Fruit fly (Drosophila melanogaster) whole organism, embryonic: ENCODE measurements around the gene CG12438.

Source experiments
- Adf1 ChIP-seq: fragments of 200-800 bp; sonication (Bioruptor generic); IDR thresholded peaks from 2 replicates; pipeline ENCODE4 v1.3.6; 2022; ENCODE audit warnings: missing biosample characterization, missing genetic modification characterization
- BEAF-32 ChIP-seq: fragments of 200-800 bp; sonication (Bioruptor generic); optimal IDR thresholded peaks from 3 replicates; lab custom pipeline; 2017; ENCODE audit warnings: missing biosample characterization, missing genetic modification characterization, mild to moderate bottlenecking, moderate library complexity, missing genetic modification reagents
- CG1024 ChIP-seq: fragments of 200-800 bp; sonication (Bioruptor generic); IDR thresholded peaks from 2 replicates; pipeline ENCODE4 v1.3.6; 2022; ENCODE audit warnings: missing biosample characterization, missing genetic modification characterization
- CG10267 ChIP-seq: fragments of 200-800 bp; sonication (Bioruptor generic); optimal IDR thresholded peaks from 2 replicates; lab custom pipeline; 2018; ENCODE audit warnings: missing biosample characterization, mild to moderate bottlenecking, missing genetic modification characterization, moderate library complexity
- CG10366 ChIP-seq: fragments of 200-800 bp; sonication (Bioruptor generic); IDR thresholded peaks from 2 replicates; pipeline ENCODE4 v1.3.6; 2022; ENCODE audit warnings: missing biosample characterization, missing genetic modification characterization
- CG10462 ChIP-seq: fragments of 200-800 bp; sonication (Bioruptor generic); optimal IDR thresholded peaks from 2 replicates; lab custom pipeline; 2016; ENCODE audit warnings: missing biosample characterization, missing genetic modification characterization
- CG11504 ChIP-seq: fragments of 200-800 bp; sonication (Bioruptor generic); optimal IDR thresholded peaks from 3 replicates; lab custom pipeline; 2019; ENCODE audit warnings: missing biosample characterization, mild to moderate bottlenecking, missing genetic modification characterization, moderate library complexity
- CG15601 ChIP-seq: fragments of 200-800 bp; sonication (Bioruptor generic); optimal IDR thresholded peaks from 3 replicates; lab custom pipeline; 2019; ENCODE audit warnings: missing biosample characterization, mild to moderate bottlenecking, missing genetic modification characterization, moderate library complexity
- CG17186 ChIP-seq: fragments of 200-800 bp; sonication (Bioruptor generic); optimal IDR thresholded peaks from 3 replicates; lab custom pipeline; 2017; ENCODE audit warnings: missing biosample characterization, missing genetic modification reagents, missing genetic modification characterization
- CG2116 ChIP-seq: fragments of 200-800 bp; sonication (Bioruptor generic); optimal IDR thresholded peaks from 3 replicates; lab custom pipeline; 2018; ENCODE audit warnings: missing biosample characterization, mild to moderate bottlenecking, missing genetic modification characterization
- CG2129 ChIP-seq: fragments of 200-800 bp; sonication (Bioruptor generic); IDR thresholded peaks from 2 replicates; pipeline ENCODE4 v1.3.6; 2022; ENCODE audit warnings: missing biosample characterization, missing genetic modification characterization; ENCODE audit not compliant: partially characterized antibody
- CG34376 ChIP-seq: fragments of 200-800 bp; sonication (Bioruptor generic); optimal IDR thresholded peaks from 2 replicates; lab custom pipeline; 2018; ENCODE audit warnings: missing biosample characterization, mild to moderate bottlenecking, missing genetic modification characterization
- CG3847 ChIP-seq: fragments of 200-800 bp; sonication (Bioruptor generic); IDR thresholded peaks from 2 replicates; pipeline ENCODE4 v1.3.6; 2022; ENCODE audit warnings: missing biosample characterization, missing genetic modification characterization
- CG4360 ChIP-seq: fragments of 200-800 bp; sonication (Bioruptor generic); IDR thresholded peaks from 2 replicates; pipeline ENCODE4 v1.3.6; 2022; ENCODE audit warnings: missing biosample characterization, missing genetic modification characterization
- CG4424 ChIP-seq: fragments of 200-800 bp; sonication (Bioruptor generic); optimal IDR thresholded peaks from 3 replicates; lab custom pipeline; 2016; ENCODE audit warnings: missing biosample characterization, missing genetic modification characterization
- CG9797 ChIP-seq: fragments of 200-800 bp; sonication (Bioruptor generic); optimal IDR thresholded peaks from 3 replicates; lab custom pipeline; 2018; ENCODE audit warnings: missing biosample characterization, mild to moderate bottlenecking, missing genetic modification characterization
- CoRest ChIP-seq: fragments of 200-800 bp; sonication (Bioruptor generic); optimal IDR thresholded peaks from 3 replicates; lab custom pipeline; 2018; ENCODE audit warnings: missing biosample characterization, mild to moderate bottlenecking, missing genetic modification characterization, moderate library complexity
- E2f2 ChIP-seq: fragments of 200-800 bp; sonication (Bioruptor generic); IDR thresholded peaks from 2 replicates; pipeline ENCODE4 v1.3.6; 2022; ENCODE audit warnings: missing biosample characterization, missing genetic modification characterization
- Ets65A ChIP-seq: fragments of 200-800 bp; sonication (Bioruptor generic); peaks from one replicate; lab custom pipeline; 2016; ENCODE audit warnings: missing biosample characterization, missing genetic modification characterization
- Fer2 ChIP-seq: fragments of 200-800 bp; sonication (Bioruptor generic); optimal IDR thresholded peaks from 2 replicates; lab custom pipeline; 2018; ENCODE audit warnings: missing biosample characterization, mild to moderate bottlenecking, missing genetic modification characterization, moderate library complexity
- GATAe ChIP-seq: fragments of 200-800 bp; sonication (Bioruptor generic); conservative IDR thresholded peaks from 2 replicates; pipeline ENCODE4 v1.3.6; 2022; ENCODE audit warnings: missing biosample characterization, missing genetic modification characterization
- HHEX ChIP-seq: fragments of 200-800 bp; sonication (Bioruptor generic); optimal IDR thresholded peaks from 3 replicates; lab custom pipeline; 2017; ENCODE audit warnings: missing biosample characterization, mild to moderate bottlenecking, missing genetic modification characterization, missing genetic modification reagents
- Hmr ChIP-seq: fragments of 200-800 bp; sonication (Bioruptor generic); optimal IDR thresholded peaks from 3 replicates; lab custom pipeline; 2017; ENCODE audit warnings: mild to moderate bottlenecking, missing biosample characterization, missing genetic modification reagents, missing genetic modification characterization
- Sry-β ChIP-seq: fragments of 200-800 bp; sonication (Bioruptor generic); optimal IDR thresholded peaks from 2 replicates; lab custom pipeline; 2018; ENCODE audit warnings: missing biosample characterization, mild to moderate bottlenecking, missing genetic modification characterization, moderate library complexity
- Stat92E ChIP-seq, 3 experiments: fragments of >200 bp in 2 of 3; fragments of 200-800 bp in 1 of 3; sonication (Bioruptor generic) in 1 of 3; optimal IDR thresholded peaks; 2 replicates each; lab custom pipeline; 2017 to 2019; ENCODE audit warnings: missing biosample characterization in 3 of 3, missing genetic modification characterization in 3 of 3, mild to moderate bottlenecking in 1 of 3, moderate library complexity in 1 of 3
- abd-A ChIP-seq: fragments of 200-800 bp; sonication (Bioruptor generic); optimal IDR thresholded peaks from 3 replicates; lab custom pipeline; 2019; ENCODE audit warnings: missing biosample characterization, mild to moderate bottlenecking, missing genetic modification characterization, moderate library complexity
- amos ChIP-seq: fragments of 200-800 bp; sonication (Bioruptor generic); IDR thresholded peaks from 2 replicates; pipeline ENCODE4 v1.3.6; 2022; ENCODE audit warnings: missing biosample characterization, missing genetic modification characterization; ENCODE audit not compliant: partially characterized antibody
- cad ChIP-seq: fragments of >200 bp; optimal IDR thresholded peaks from 2 replicates; lab custom pipeline; 2017; ENCODE audit warnings: missing biosample characterization, missing genetic modification characterization
- ci ChIP-seq: fragments of 200-800 bp; sonication (Bioruptor generic); IDR thresholded peaks from 3 replicates; pipeline ENCODE4 v1.3.6; 2022; ENCODE audit warnings: missing biosample characterization, missing genetic modification characterization
- ems ChIP-seq: fragments of 200-800 bp; sonication (Bioruptor generic); optimal IDR thresholded peaks from 3 replicates; lab custom pipeline; 2016; ENCODE audit warnings: missing biosample characterization, missing genetic modification characterization
- en ChIP-seq: fragments of 200-800 bp; sonication (Bioruptor generic); optimal IDR thresholded peaks from 2 replicates; lab custom pipeline; 2016; ENCODE audit warnings: missing biosample characterization, missing genetic modification characterization
- esg ChIP-seq: fragments of 200-800 bp; sonication (Bioruptor generic); conservative IDR thresholded peaks from 2 replicates; pipeline ENCODE4 v1.3.6; 2022; ENCODE audit warnings: missing biosample characterization, missing genetic modification characterization
- exex ChIP-seq: fragments of 200-800 bp; sonication (Bioruptor generic); optimal IDR thresholded peaks from 4 replicates; lab custom pipeline; 2018; ENCODE audit warnings: missing biosample characterization, mild to moderate bottlenecking, missing genetic modification characterization, moderate library complexity
- gfzf ChIP-seq: fragments of 200-800 bp; sonication (Bioruptor generic); optimal IDR thresholded peaks from 2 replicates; lab custom pipeline; 2016; ENCODE audit warnings: missing biosample characterization, mild to moderate bottlenecking, missing genetic modification characterization, moderate library complexity
- grau ChIP-seq: fragments of 200-800 bp; optimal IDR thresholded peaks from 3 replicates; lab custom pipeline; 2019; ENCODE audit warnings: missing biosample characterization, mild to moderate bottlenecking, missing genetic modification characterization, moderate library complexity
- insv ChIP-seq, 2 experiments: fragments of 200-800 bp; sonication (Bioruptor generic); optimal IDR thresholded peaks; 3 replicates each; lab custom pipeline; 2016 to 2018; ENCODE audit warnings: missing biosample characterization in 2 of 2, missing genetic modification characterization in 2 of 2
- inv ChIP-seq: fragments of 200-800 bp; sonication (Bioruptor generic); IDR thresholded peaks from 2 replicates; pipeline ENCODE4 v1.3.6; 2022; ENCODE audit warnings: missing biosample characterization, missing genetic modification characterization; ENCODE audit not compliant: partially characterized antibody
- odd ChIP-seq: fragments of 200-800 bp; sonication (Bioruptor generic); optimal IDR thresholded peaks from 2 replicates; lab custom pipeline; 2017; ENCODE audit warnings: missing biosample characterization, mild to moderate bottlenecking, missing genetic modification characterization
- org-1 ChIP-seq: fragments of 200-800 bp; sonication (Bioruptor generic); optimal IDR thresholded peaks from 2 replicates; lab custom pipeline; 2017; ENCODE audit warnings: missing biosample characterization, missing genetic modification characterization
- pan ChIP-seq, 4 experiments: fragments of >200 bp in 3 of 4; fragments of 200-800 bp in 1 of 4; sonication (Bioruptor generic) in 1 of 4; optimal IDR thresholded peaks in 3 of 4; IDR thresholded peaks in 1 of 4; 2 replicates each; pipeline versions ENCODE4 v1.3.6 to Lab custom; 2017 to 2022; ENCODE audit warnings: missing biosample characterization in 2 of 4, missing genetic modification characterization in 2 of 4, mixed read lengths in 1 of 4
- pho ChIP-seq: fragments of 200-800 bp; sonication (Bioruptor generic); optimal IDR thresholded peaks from 2 replicates; lab custom pipeline; 2016; ENCODE audit warnings: missing biosample characterization, missing genetic modification characterization
- pita ChIP-seq: fragments of 200-800 bp; sonication (Bioruptor generic); optimal IDR thresholded peaks from 2 replicates; lab custom pipeline; 2017; ENCODE audit warnings: missing biosample characterization, mild to moderate bottlenecking, missing genetic modification characterization
- pzg ChIP-seq: fragments of 200-800 bp; sonication (Bioruptor generic); optimal IDR thresholded peaks from 3 replicates; lab custom pipeline; 2018; ENCODE audit warnings: missing biosample characterization, mild to moderate bottlenecking, missing genetic modification characterization, moderate library complexity
- row ChIP-seq: fragments of 200-800 bp; sonication (Bioruptor generic); IDR thresholded peaks from 3 replicates; pipeline ENCODE4 v1.3.6; 2022; ENCODE audit warnings: missing biosample characterization, missing genetic modification characterization
- slbo ChIP-seq: fragments of 200-800 bp; sonication (Bioruptor generic); IDR thresholded peaks from 2 replicates; pipeline ENCODE4 v1.3.6; 2022; ENCODE audit warnings: missing biosample characterization, missing genetic modification characterization
- sug ChIP-seq: fragments of 200-800 bp; optimal IDR thresholded peaks from 2 replicates; lab custom pipeline; 2019; ENCODE audit warnings: missing biosample characterization, mild to moderate bottlenecking, missing genetic modification characterization, moderate library complexity
- trem ChIP-seq: fragments of 200-800 bp; optimal IDR thresholded peaks from 3 replicates; lab custom pipeline; 2019; ENCODE audit warnings: missing biosample characterization, mild to moderate bottlenecking, missing genetic modification characterization, moderate library complexity
- vvl ChIP-seq: fragments of 200-800 bp; sonication (Bioruptor generic); IDR thresholded peaks from 2 replicates; pipeline ENCODE4 v1.3.6; 2022; ENCODE audit warnings: missing biosample characterization, missing genetic modification characterization
- yki ChIP-seq: fragments of >200 bp; optimal IDR thresholded peaks from 3 replicates; lab custom pipeline; 2018

The CG12438 gene

DNA sequence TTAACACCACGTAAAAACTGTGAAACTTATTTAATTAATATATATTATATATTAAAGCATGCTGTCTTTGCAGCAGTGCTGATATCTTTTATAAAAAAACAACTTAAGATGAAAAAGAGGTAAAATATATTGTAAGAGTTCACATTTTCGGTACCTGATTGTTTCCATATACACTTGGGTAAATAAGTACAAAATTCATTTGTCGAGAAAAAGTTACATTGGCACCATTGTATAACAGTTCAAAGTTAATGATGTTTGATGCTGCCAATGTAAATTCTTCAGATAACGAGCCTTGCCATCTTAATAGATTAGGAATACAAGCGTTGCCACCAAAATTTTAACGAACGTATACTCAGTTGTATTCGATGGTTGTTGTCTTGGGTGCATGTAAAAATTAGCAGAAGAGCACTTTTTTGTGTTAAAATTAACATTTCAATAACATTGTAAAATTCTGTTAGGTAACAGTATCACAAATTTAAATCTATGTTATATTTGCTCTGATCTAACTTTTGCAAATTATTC is 11.3 kb upstream of the CG12438 start (continued):
- peak; percentile 28; the same call in 1 of the 2 replicates for TF ChIP-seq amos (GFP tag; lab: Robert Waterston, UW)
- peak; percentile 8 for TF ChIP-seq CG11504 (tag; lab: Kevin White, UChicago)
- TF ChIP-seq esg (GFP tag; lab: Robert Waterston, UW): no peak
- peak; percentile 43 for TF ChIP-seq CG17186 (GFP tag; lab: Kevin White, UChicago)
- TF ChIP-seq CG2129 (GFP tag; lab: Robert Waterston, UW): no peak
- peak; percentile 1 for TF ChIP-seq grau (tag; lab: Kevin White, UChicago)
- peak; percentile 16 for TF ChIP-seq CG9797 (GFP tag; lab: Kevin White, UChicago)
- TF ChIP-seq CG10462: no peak
- peak; percentile 38 for TF ChIP-seq CG2116 (GFP tag; lab: Kevin White, UChicago)
- peak; percentile 31 for TF ChIP-seq Ets65A
- peak; percentile 76 for TF ChIP-seq CG3847 (GFP tag; lab: Robert Waterston, UW)
- TF ChIP-seq insv (GFP tag; optimal IDR thresholded peaks at IDR 0.05; lab: Kevin White, UChicago): peak in 1 of 2 experiments; percentile 2
- peak; percentile 43 for TF ChIP-seq gfzf (GFP tag; lab: Kevin White, UChicago)
- no peak for TF ChIP-seq CG4424 (GFP tag; lab: Kevin White, UChicago)
- no peak for TF ChIP-seq pan (optimal IDR thresholded peaks at IDR 0.05; lab: Kevin White, UChicago)
- TF ChIP-seq pan (GFP tag; optimal IDR thresholded peaks at IDR 0.05 in 1 of 2, IDR thresholded peaks at IDR 0.05 in 1 of 2): no peak
- no peak for TF ChIP-seq en (GFP tag; lab: Kevin White, UChicago)
- no peak for TF ChIP-seq odd (GFP tag; lab: Kevin White, UChicago)
- TF ChIP-seq Sry-β (GFP tag; lab: Kevin White, UChicago): peak; percentile 81
- no peak for TF ChIP-seq Stat92E (GFP tag; optimal IDR thresholded peaks at IDR 0.05; lab: Kevin White, UChicago)
- no peak for TF ChIP-seq ci
- peak; percentile 1 for TF ChIP-seq exex (tag; lab: Kevin White, UChicago)
- TF ChIP-seq sug: peak; percentile 8
- no peak for TF ChIP-seq CG10366 (GFP tag; lab: Robert Waterston, UW)
- TF ChIP-seq CG10267 (tag; lab: Kevin White, UChicago): peak; percentile 12
- 0 out of 2 replicates have a peak, but pooled peaks have one; percentile 20 for TF ChIP-seq E2f2
- TF ChIP-seq yki (lab: Kevin White, UChicago): peak; percentile 2
- TF ChIP-seq pzg (GFP tag; lab: Kevin White, UChicago): peak; percentile 42
- peak; percentile 3 for TF ChIP-seq BEAF-32 (GFP tag; lab: Kevin White, UChicago)
- TF ChIP-seq ems: no peak
- TF ChIP-seq inv (GFP tag; lab: Robert Waterston, UW): no peak
- no peak for TF ChIP-seq org-1 (GFP tag; lab: Kevin White, UChicago)
- TF ChIP-seq Fer2 (tag; lab: Kevin White, UChicago): no peak
- TF ChIP-seq pita (GFP tag; lab: Kevin White, UChicago): peak; percentile 81
- TF ChIP-seq slbo (GFP tag; lab: Robert Waterston, UW): 0 out of 2 replicates have a peak, but pooled peaks have one; percentile 14
- no peak for TF ChIP-seq HHEX
- no peak for TF ChIP-seq Adf1
- peak; percentile 5 for TF ChIP-seq CoRest
- TF ChIP-seq Hmr (GFP tag; lab: Kevin White, UChicago): peak; percentile 10
- TF ChIP-seq trem: peak; percentile 30
- TF ChIP-seq CG4360 (GFP tag; lab: Robert Waterston, UW): no peak
- TF ChIP-seq pho (GFP tag; lab: Kevin White, UChicago): no peak
- peak; percentile 79 for TF ChIP-seq row (GFP tag; lab: Robert Waterston, UW)
- peak; percentile 29 for TF ChIP-seq CG15601 (tag; lab: Kevin White, UChicago)
- TF ChIP-seq vvl: 0 out of 2 replicates have a peak, but pooled peaks have one; percentile 14
- TF ChIP-seq abd-A (tag; lab: Kevin White, UChicago): peak; percentile 47
- no peak for TF ChIP-seq CG34376 (GFP tag; lab: Kevin White, UChicago)
- TF ChIP-seq cad (GFP tag; lab: Kevin White, UChicago): no peak
- TF ChIP-seq GATAe (GFP tag; lab: Robert Waterston, UW): no peak
- no peak for TF ChIP-seq CG1024 (GFP tag; lab: Robert Waterston, UW)
